Worm (Caenorhabditis elegans) whole organism, L4 larva: ENCODE results near the gene lips-15.

Experiments
- D1046.2 ChIP-seq: fragments of 200-800 bp; sonication (Bioruptor generic); IDR thresholded peaks from 2 replicates; pipeline ENCODE4 v1.3.6; 2022; ENCODE audit warnings: missing genetic modification characterization, missing compliant biosample characterization
- F26F4.8 ChIP-seq: fragments of 200-800 bp; sonication (Bioruptor generic); conservative IDR thresholded peaks from 2 replicates; pipeline ENCODE4 v1.3.6; 2022; ENCODE audit warnings: missing genetic modification characterization, missing compliant biosample characterization
- F49E8.2 ChIP-seq: sonication (generic microtip); optimal IDR thresholded peaks from 2 replicates; lab custom pipeline; 2016; ENCODE audit warnings: missing compliant biosample characterization, mild to moderate bottlenecking, missing genetic modification characterization, borderline replicate concordance
- Y105C5A.15 ChIP-seq: fragments of 200-800 bp; sonication (Bioruptor generic); IDR thresholded peaks from 2 replicates; pipeline ENCODE4 v1.3.6; 2022; ENCODE audit warnings: missing genetic modification characterization, missing compliant biosample characterization
- aha-1 ChIP-seq: fragments of 150-350 bp; peaks from one replicate; lab custom pipeline; 2014; ENCODE audit warnings: missing biosample characterization, missing genetic modification characterization
- aly-2 ChIP-seq: sonication (generic microtip); optimal IDR thresholded peaks from 2 replicates; lab custom pipeline; 2018; ENCODE audit warnings: missing biosample characterization, missing genetic modification characterization
- ama-1 ChIP-seq: fragments of 150-350 bp; optimal IDR thresholded peaks from 2 replicates; lab custom pipeline; 2014; ENCODE audit warnings: inconsistent platforms, mixed read lengths
- attf-4 ChIP-seq: sonication (generic microtip); optimal IDR thresholded peaks from 3 replicates; lab custom pipeline; 2017; ENCODE audit warnings: missing biosample characterization, missing genetic modification characterization
- ceh-20 ChIP-seq: fragments of 200-800 bp; sonication (Bioruptor generic); IDR thresholded peaks from 2 replicates; pipeline ENCODE4 v1.3.6; 2022; ENCODE audit warnings: missing genetic modification reagents, missing genetic modification characterization, missing compliant biosample characterization
- ceh-28 ChIP-seq: fragments of 150-350 bp; optimal IDR thresholded peaks from 2 replicates; lab custom pipeline; 2014; ENCODE audit warnings: missing biosample characterization, missing genetic modification reagents, missing genetic modification characterization
- ceh-82 ChIP-seq: sonication (generic microtip); optimal IDR thresholded peaks from 2 replicates; lab custom pipeline; 2017; ENCODE audit warnings: missing biosample characterization, missing genetic modification characterization
- cey-2 ChIP-seq: sonication (generic microtip); optimal IDR thresholded peaks from 3 replicates; lab custom pipeline; 2017; ENCODE audit warnings: missing genetic modification characterization, mild to moderate bottlenecking, missing compliant biosample characterization, antibody characterized with exemption, borderline replicate concordance; ENCODE audit not compliant: insufficient read depth
- daf-12 ChIP-seq: fragments of 150-350 bp; optimal IDR thresholded peaks from 2 replicates; lab custom pipeline; 2014; ENCODE audit warnings: missing biosample characterization, missing genetic modification reagents, missing genetic modification characterization
- dmd-6 ChIP-seq: fragments of 200-800 bp; sonication (Bioruptor generic); IDR thresholded peaks from 2 replicates; pipeline ENCODE4 v1.3.6; 2022; ENCODE audit warnings: missing genetic modification reagents, missing genetic modification characterization, missing compliant biosample characterization
- dmd-9 ChIP-seq: fragments of 200-800 bp; sonication (Bioruptor generic); IDR thresholded peaks from 2 replicates; pipeline ENCODE4 v1.3.6; 2022; ENCODE audit warnings: missing genetic modification reagents, missing genetic modification characterization, missing compliant biosample characterization
- duxl-1 ChIP-seq: sonication (generic microtip); optimal IDR thresholded peaks from 2 replicates; lab custom pipeline; 2016; ENCODE audit warnings: mild to moderate bottlenecking, missing genetic modification characterization, moderate library complexity, missing compliant biosample characterization; ENCODE audit not compliant: poor library complexity
- hif-1 ChIP-seq, 2 experiments: sonication (generic microtip); optimal IDR thresholded peaks; 2 replicates each; lab custom pipeline; 2016 to 2017; ENCODE audit warnings: missing compliant biosample characterization in 2 of 2, missing genetic modification characterization in 2 of 2, missing genetic modification reagents in 2 of 2, missing genotype in 2 of 2, mild to moderate bottlenecking in 1 of 2
- hlh-11 ChIP-seq: fragments of 200-800 bp; sonication (Bioruptor generic); optimal IDR thresholded peaks from 2 replicates; lab custom pipeline; 2018; ENCODE audit warnings: mild to moderate bottlenecking, missing genetic modification characterization, missing compliant biosample characterization
- hlh-30 ChIP-seq: sonication (generic microtip); optimal IDR thresholded peaks from 2 replicates; lab custom pipeline; 2017; ENCODE audit warnings: antibody characterized with exemption, mild to moderate bottlenecking, missing genetic modification characterization, missing compliant biosample characterization; ENCODE audit not compliant: insufficient read depth
- lin-1 ChIP-seq: fragments of 200-800 bp; sonication (Bioruptor generic); IDR thresholded peaks from 2 replicates; pipeline ENCODE4 v1.3.6; 2022; ENCODE audit warnings: missing genetic modification reagents, missing genetic modification characterization, missing compliant biosample characterization
- lin-13 ChIP-seq: fragments of 150-350 bp; optimal IDR thresholded peaks from 2 replicates; lab custom pipeline; 2014; ENCODE audit warnings: missing biosample characterization, missing genetic modification reagents, missing genetic modification characterization
- lsy-2 ChIP-seq, 2 experiments: fragments of 150-350 bp in 1 of 2; sonication (generic microtip) in 1 of 2; optimal IDR thresholded peaks; 2 replicates each; lab custom pipeline; 2014 to 2017; ENCODE audit warnings: missing biosample characterization in 2 of 2, missing genetic modification characterization in 2 of 2
- mdl-1 ChIP-seq, 2 experiments: fragments of 150-350 bp in 1 of 2; sonication (generic microtip) in 1 of 2; optimal IDR thresholded peaks; 2 replicates each; lab custom pipeline; 2014 to 2017; ENCODE audit warnings: missing biosample characterization in 2 of 2, missing genetic modification characterization in 2 of 2
- mes-2 ChIP-seq: sonication (generic microtip); optimal IDR thresholded peaks from 2 replicates; lab custom pipeline; 2016; ENCODE audit warnings: missing genotype, mild to moderate bottlenecking, missing genetic modification characterization, missing compliant biosample characterization; ENCODE audit not compliant: poor library complexity, severe bottlenecking
- mxl-2 ChIP-seq: fragments of 200-800 bp; sonication (Bioruptor generic); conservative IDR thresholded peaks from 2 replicates; pipeline ENCODE4 v1.3.6; 2022; ENCODE audit warnings: missing genetic modification reagents, missing genetic modification characterization, missing compliant biosample characterization
- nhr-111 ChIP-seq: fragments of 200-800 bp; sonication (Bioruptor generic); optimal IDR thresholded peaks from 2 replicates; lab custom pipeline; 2018; ENCODE audit warnings: mild to moderate bottlenecking, missing genetic modification characterization, missing compliant biosample characterization
- nhr-28 ChIP-seq: fragments of 150-350 bp; optimal IDR thresholded peaks from 2 replicates; lab custom pipeline; 2014; ENCODE audit warnings: missing biosample characterization, missing genetic modification characterization
- nhr-42 ChIP-seq: fragments of 200-800 bp; sonication (Bioruptor generic); IDR thresholded peaks from 2 replicates; pipeline ENCODE4 v1.3.6; 2022; ENCODE audit warnings: missing genetic modification characterization, missing compliant biosample characterization
- nhr-76 ChIP-seq: fragments of 150-350 bp; optimal IDR thresholded peaks from 2 replicates; lab custom pipeline; 2014; ENCODE audit warnings: missing biosample characterization, missing genetic modification characterization
- php-3 ChIP-seq: fragments of 200-800 bp; sonication (Bioruptor generic); IDR thresholded peaks from 2 replicates; pipeline ENCODE4 v1.3.6; 2022; ENCODE audit warnings: missing genetic modification reagents, missing genetic modification characterization, missing compliant biosample characterization
- rbr-2 ChIP-seq: sonication (generic microtip); optimal IDR thresholded peaks from 2 replicates; lab custom pipeline; 2016; ENCODE audit warnings: missing genotype, missing genetic modification characterization, missing compliant biosample characterization
- skn-1 ChIP-seq: fragments of 150-350 bp; optimal IDR thresholded peaks from 2 replicates; lab custom pipeline; 2014; ENCODE audit warnings: missing biosample characterization, missing genetic modification characterization
- snpc-1.2 ChIP-seq: fragments of 200-800 bp; sonication (Bioruptor generic); IDR thresholded peaks from 2 replicates; pipeline ENCODE4 v1.3.6; 2022; ENCODE audit warnings: missing genetic modification reagents, missing genetic modification characterization, missing compliant biosample characterization
- snpc-4 ChIP-seq: fragments of 150-350 bp; optimal IDR thresholded peaks from 2 replicates; lab custom pipeline; 2014; ENCODE audit warnings: missing biosample characterization, missing genetic modification characterization
- spr-3 ChIP-seq: fragments of 200-800 bp; sonication (Bioruptor generic); optimal IDR thresholded peaks from 2 replicates; lab custom pipeline; 2018; ENCODE audit warnings: mild to moderate bottlenecking, missing genetic modification characterization, missing compliant biosample characterization
- tag-97 ChIP-seq: fragments of 200-800 bp; sonication (Bioruptor generic); IDR thresholded peaks from 2 replicates; pipeline ENCODE4 v1.3.6; 2022; ENCODE audit warnings: missing genetic modification characterization, missing compliant biosample characterization
- unc-62 ChIP-seq, 3 experiments: fragments of 150-350 bp in 1 of 3; sonication (generic microtip); optimal IDR thresholded peaks in 2 of 3; peaks in 1 of 3; 1 replicate in 1 of 3; 2 replicates in 2 of 3; lab custom pipeline; 2014 to 2017; ENCODE audit warnings: missing biosample characterization in 3 of 3, missing genetic modification characterization in 3 of 3, missing genetic modification reagents in 3 of 3, missing genotype in 1 of 3
- vab-7 ChIP-seq: fragments of 200-800 bp; sonication (Bioruptor generic); IDR thresholded peaks from 2 replicates; pipeline ENCODE4 v1.3.6; 2022; ENCODE audit warnings: missing genetic modification reagents, missing genetic modification characterization, missing compliant biosample characterization
- zfp-3 ChIP-seq: fragments of 200-800 bp; sonication (Bioruptor generic); conservative IDR thresholded peaks from 2 replicates; pipeline ENCODE4 v1.3.6; 2022; ENCODE audit warnings: missing genetic modification reagents, missing genetic modification characterization, missing compliant biosample characterization
- zip-2 ChIP-seq: fragments of 150-350 bp; optimal IDR thresholded peaks from 2 replicates; lab custom pipeline; 2014; ENCODE audit warnings: missing biosample characterization, missing genetic modification characterization
- ztf-11 ChIP-seq: fragments of 150-350 bp; optimal IDR thresholded peaks from 2 replicates; lab custom pipeline; 2014; ENCODE audit warnings: missing biosample characterization, missing genetic modification characterization

The lips-15 gene

DNA sequence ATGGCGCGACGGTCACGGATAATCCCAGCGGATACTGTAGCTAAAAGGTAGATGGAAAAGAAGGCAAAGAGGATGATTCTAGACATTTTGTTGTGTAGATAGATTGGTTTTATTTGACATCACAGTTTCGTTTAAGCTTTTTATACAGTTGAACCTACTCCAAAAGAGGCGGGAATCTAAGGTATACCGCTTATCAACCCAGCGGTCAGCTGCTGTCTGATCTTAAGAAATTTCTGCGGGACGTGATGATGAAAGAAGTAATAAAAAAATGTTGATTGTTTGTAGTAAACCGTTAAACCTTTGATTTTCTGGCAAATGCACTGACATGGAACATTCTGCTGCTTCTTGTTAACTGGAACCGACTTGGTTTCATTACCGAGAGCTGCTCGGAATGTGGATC is 11.9 kb downstream of the lips-15 start, which contains the start of gene nspe-6:
Gene nspe-6 (minus strand): TSS at position 101 of the 400 bp plus-strand sequence.
- TF ChIP-seq vab-7 (GFP tag; lab: Robert Waterston, UW) (no peak), aha-1 (tag; lab: Kevin White, UChicago) (peak; percentile 10)
- TF ChIP-seq, all 104 proteins: peak for 1

DNA sequence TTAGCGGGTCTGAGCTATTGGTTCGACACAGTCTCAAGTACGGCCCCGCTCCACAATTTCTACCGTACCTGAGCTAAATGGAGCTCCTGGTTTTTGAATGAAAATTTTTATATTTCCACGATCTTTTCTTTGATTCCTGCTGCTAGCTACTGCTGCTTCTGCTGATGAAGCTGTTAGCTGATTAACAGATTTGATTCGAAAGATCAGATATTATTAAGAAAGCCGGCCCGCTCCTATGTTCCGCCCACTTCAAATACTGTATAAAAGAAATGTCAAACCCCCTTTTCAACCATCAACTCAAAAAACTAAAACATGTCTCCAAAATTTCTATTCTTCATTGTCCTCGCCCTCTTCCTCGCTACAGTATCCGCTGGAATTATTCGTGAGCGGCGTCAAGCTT is 13.4 kb downstream of the lips-15 start, which contains the start of gene nspe-3:
Gene nspe-3 (plus strand): TSS at position 301 of the 400 bp plus-strand sequence.
- no peak for TF ChIP-seq cey-2 (tag; lab: Kevin White, UChicago)
- TF ChIP-seq, all 104 proteins: peak for 0

DNA sequence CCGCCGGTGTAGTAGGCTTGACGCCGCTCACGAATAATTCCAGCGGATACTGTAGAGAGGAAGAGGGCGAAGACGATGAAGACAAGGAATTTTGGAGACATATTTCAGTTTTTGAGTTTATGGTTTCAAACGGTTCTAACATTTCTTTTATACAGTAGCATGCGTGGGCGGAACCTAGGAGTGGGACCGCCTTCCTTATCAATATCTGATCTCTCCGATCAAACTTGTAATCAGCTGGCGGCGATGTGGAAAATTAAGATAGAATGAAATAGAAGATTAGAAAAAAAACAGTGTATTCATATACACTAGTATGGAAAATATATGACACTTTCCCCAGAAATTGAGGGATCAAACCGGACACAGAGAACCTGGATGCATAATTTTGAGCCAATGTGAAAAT is 15.1 kb downstream of the lips-15 start, which contains the start of gene nspe-2:
Gene nspe-2 (minus strand): TSS at position 101 of the 400 bp plus-strand sequence.
- TF ChIP-seq hlh-11 (tag; lab: Kevin White, UChicago), result no peak
- no peak for TF ChIP-seq attf-4 (tag; lab: Kevin White, UChicago)
- TF ChIP-seq zfp-3 (GFP tag; lab: Robert Waterston, UW), result no peak
- peak in 1 of 2 experiments; percentile 46 for TF ChIP-seq unc-62 (GFP tag; optimal IDR thresholded peaks at IDR 0.05 in 1 of 2; lab: Kevin White, UChicago)
- no peak for TF ChIP-seq unc-62 (tag; optimal IDR thresholded peaks at IDR 0.05; lab: Kevin White, UChicago)
- no peak for TF ChIP-seq Y105C5A.15 (GFP tag; lab: Robert Waterston, UW)
- no peak for TF ChIP-seq dmd-9
- TF ChIP-seq mes-2 (tag; lab: Kevin White, UChicago), result no peak
- TF ChIP-seq nhr-76 (tag; lab: Kevin White, UChicago), result no peak
- TF ChIP-seq, all 104 proteins: peak for 1

DNA sequence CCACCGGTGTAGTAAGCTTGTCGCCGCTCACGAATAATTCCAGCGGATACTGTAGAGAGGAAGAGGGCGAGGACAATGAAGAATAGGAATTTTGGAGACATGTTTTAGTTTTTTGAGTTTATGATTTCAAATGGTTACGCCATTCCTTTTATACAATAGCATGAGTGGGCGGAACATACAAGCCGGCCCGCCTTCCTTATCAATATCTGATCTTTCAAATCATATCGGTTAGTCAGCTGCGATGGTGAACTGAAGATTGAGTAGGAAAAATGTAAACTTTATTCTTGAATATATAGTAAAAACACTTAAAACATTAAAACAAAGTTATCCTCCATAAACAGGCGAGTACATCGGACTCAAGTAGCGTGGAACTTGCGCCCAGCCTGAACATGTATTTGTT is 16.6 kb downstream of the lips-15 start, which contains the start of gene nspe-1:
Gene nspe-1 (minus strand): TSS at position 101 of the 400 bp plus-strand sequence.
- TF ChIP-seq php-3 (GFP tag; lab: Robert Waterston, UW) (no peak), mxl-2 (no peak), nhr-42 (no peak), tag-97 (GFP tag; lab: Robert Waterston, UW) (no peak), nhr-111 (GFP tag; lab: Kevin White, UChicago) (no peak), D1046.2 (GFP tag; lab: Robert Waterston, UW) (no peak), lsy-2 (tag; optimal IDR thresholded peaks at IDR 0.05; lab: Kevin White, UChicago) (no peak), snpc-4 (tag; lab: Kevin White, UChicago) (no peak)

DNA sequence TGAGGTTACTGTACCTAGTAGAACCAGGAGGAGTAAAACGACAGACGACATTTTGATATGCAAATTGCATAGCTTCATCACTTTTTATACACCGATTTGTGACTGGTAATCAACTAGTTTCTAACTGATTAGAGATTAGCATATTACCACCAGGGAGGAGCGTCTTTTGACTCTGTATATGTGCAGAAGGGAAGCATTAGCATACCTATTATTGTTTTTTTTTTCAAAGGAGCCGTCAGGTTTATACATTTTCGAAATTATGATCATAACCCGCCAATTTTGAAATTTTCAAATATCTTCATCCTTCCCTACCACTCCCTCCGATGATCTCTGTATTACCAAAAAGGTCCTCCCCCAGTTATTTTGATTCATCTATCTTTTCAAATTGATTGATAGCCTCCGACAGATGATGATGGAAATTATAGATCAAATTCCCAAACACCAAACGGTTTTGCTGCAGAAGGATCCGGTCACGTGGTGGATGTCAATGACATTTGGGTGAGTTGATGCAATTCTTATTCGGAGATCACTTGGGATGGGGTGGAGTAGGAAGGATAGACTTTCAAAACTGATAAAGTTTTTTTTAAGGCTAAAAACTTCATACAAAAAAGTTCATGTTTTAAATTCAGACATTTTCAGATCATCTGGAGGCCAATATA is 17.9 kb downstream of the lips-15 start, which contains the start of gene nspe-8:
Gene nspe-8 (minus strand): TSS at position 51 of the 659 bp plus-strand sequence.
- TF ChIP-seq F49E8.2, result no peak
- no peak for TF ChIP-seq duxl-1 (tag; lab: Kevin White, UChicago)
- no peak for TF ChIP-seq vab-7 (GFP tag; lab: Robert Waterston, UW)
- no peak for TF ChIP-seq aly-2
- no peak for TF ChIP-seq ztf-11 (tag; lab: Kevin White, UChicago)
- no peak for TF ChIP-seq ama-1
- TF ChIP-seq skn-1, result no peak
- no peak for TF ChIP-seq snpc-1.2 (GFP tag; lab: Robert Waterston, UW)
- no peak for TF ChIP-seq lin-1 (GFP tag; lab: Robert Waterston, UW)
- no peak for TF ChIP-seq spr-3 (GFP tag; lab: Kevin White, UChicago)
- TF ChIP-seq Y105C5A.15 (GFP tag; lab: Robert Waterston, UW), result no peak
- no peak for TF ChIP-seq daf-12 (tag; lab: Kevin White, UChicago)
- peak; percentile 95 for TF ChIP-seq aha-1 (tag; lab: Kevin White, UChicago)
- no peak for TF ChIP-seq nhr-111 (GFP tag; lab: Kevin White, UChicago)
- no peak for TF ChIP-seq rbr-2 (tag; lab: Kevin White, UChicago)
- no peak for TF ChIP-seq zip-2 (tag; lab: Kevin White, UChicago)
- TF ChIP-seq lin-13, result no peak
- TF ChIP-seq hif-1 (tag; optimal IDR thresholded peaks at IDR 0.05; lab: Kevin White, UChicago), result peak in 1 of 2 experiments; percentile 71
- peak; percentile 43 for TF ChIP-seq hlh-30 (tag; lab: Kevin White, UChicago)
- peak in 1 of 2 experiments; percentile 68 for TF ChIP-seq mdl-1 (tag; optimal IDR thresholded peaks at IDR 0.05; lab: Kevin White, UChicago)
- no peak for TF ChIP-seq snpc-4 (tag; lab: Kevin White, UChicago)
- peak; percentile 75 for TF ChIP-seq ceh-20 (GFP tag; lab: Robert Waterston, UW)
- TF ChIP-seq F26F4.8 (GFP tag; lab: Robert Waterston, UW), result no peak
- peak; percentile 40; the same call in 1 of the 2 replicates for TF ChIP-seq dmd-6 (GFP tag; lab: Robert Waterston, UW)
- TF ChIP-seq ceh-82 (tag; lab: Kevin White, UChicago), result no peak
- TF ChIP-seq ceh-28 (tag; lab: Kevin White, UChicago), result no peak
- peak; percentile 79 for TF ChIP-seq nhr-28
